Worm (Caenorhabditis elegans) whole organism, late embryonic: ENCODE data around the gene lys-3.

Experiments
- F13H6.1 ChIP-seq: sonication (generic microtip); optimal IDR thresholded peaks from 2 replicates; lab custom pipeline; 2016; ENCODE audit warnings: missing genetic modification characterization, missing compliant biosample characterization
- ama-1 ChIP-seq: fragments of 150-350 bp; optimal IDR thresholded peaks from 2 replicates; lab custom pipeline; 2014
- ceh-19 ChIP-seq: fragments of 200-800 bp; sonication (Bioruptor generic); optimal IDR thresholded peaks from 2 replicates; lab custom pipeline; 2018; ENCODE audit warnings: mild to moderate bottlenecking, missing genetic modification characterization, missing compliant biosample characterization
- ceh-9 ChIP-seq: sonication (generic microtip); optimal IDR thresholded peaks from 2 replicates; lab custom pipeline; 2016; ENCODE audit warnings: mild to moderate bottlenecking, missing genetic modification characterization, inconsistent platforms, missing compliant biosample characterization
- dve-1 ChIP-seq: sonication (generic microtip); optimal IDR thresholded peaks from 2 replicates; lab custom pipeline; 2017; ENCODE audit warnings: antibody characterized with exemption, mild to moderate bottlenecking, missing genetic modification characterization, missing compliant biosample characterization
- fkh-10 ChIP-seq: fragments of 150-350 bp; optimal IDR thresholded peaks from 2 replicates; lab custom pipeline; 2014; ENCODE audit warnings: missing biosample characterization, missing genetic modification reagents, missing genetic modification characterization
- lim-6 ChIP-seq: sonication (generic microtip); optimal IDR thresholded peaks from 2 replicates; lab custom pipeline; 2016; ENCODE audit warnings: missing genetic modification characterization, missing compliant biosample characterization
- pax-1 ChIP-seq: fragments of 150-350 bp; optimal IDR thresholded peaks from 2 replicates; lab custom pipeline; 2014; ENCODE audit warnings: missing biosample characterization, missing genetic modification characterization
- pha-4 ChIP-seq: fragments of 150-350 bp; optimal IDR thresholded peaks from 2 replicates; lab custom pipeline; 2018; ENCODE audit warnings: missing biosample characterization, missing genetic modification reagents, missing genetic modification characterization
- pqm-1 ChIP-seq: sonication (generic microtip); optimal IDR thresholded peaks from 2 replicates; lab custom pipeline; 2016; ENCODE audit warnings: missing genetic modification characterization, missing compliant biosample characterization
- sox-2 ChIP-seq: fragments of 200-800 bp; sonication (Bioruptor generic); IDR thresholded peaks from 2 replicates; pipeline ENCODE4 v1.3.6; 2022; ENCODE audit warnings: missing genetic modification reagents, missing genetic modification characterization, missing compliant biosample characterization
- sox-4 ChIP-seq: sonication (generic microtip); optimal IDR thresholded peaks from 2 replicates; lab custom pipeline; 2017; ENCODE audit warnings: mild to moderate bottlenecking, missing genetic modification characterization, inconsistent platforms, missing compliant biosample characterization
- syd-9 ChIP-seq: sonication (generic microtip); optimal IDR thresholded peaks from 2 replicates; lab custom pipeline; 2016; ENCODE audit warnings: mild to moderate bottlenecking, missing genetic modification characterization, moderate library complexity, missing compliant biosample characterization
- unc-42 ChIP-seq: sonication (generic microtip); optimal IDR thresholded peaks from 2 replicates; lab custom pipeline; 2016; ENCODE audit warnings: missing genotype, missing genetic modification characterization, missing compliant biosample characterization

DNA sequence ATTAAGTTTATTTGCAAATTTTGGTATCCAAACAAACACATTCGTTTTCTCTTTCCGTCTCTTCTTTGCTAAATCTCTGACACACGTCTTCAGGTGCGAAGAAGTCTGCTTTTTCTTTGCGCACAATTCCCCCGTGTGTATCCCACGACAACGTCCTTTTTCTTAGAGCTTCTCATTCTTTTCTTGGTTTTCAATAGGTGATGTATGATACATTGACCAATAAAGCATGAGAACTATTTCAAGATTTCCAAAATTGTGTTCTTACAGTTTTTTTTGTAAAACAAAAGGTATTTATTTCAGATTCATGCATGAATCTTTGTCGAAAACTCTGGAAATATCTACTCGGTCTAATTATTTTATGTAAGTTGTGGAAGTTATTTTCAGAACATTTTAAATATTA is 6.4 kb upstream of the lys-3 start, which contains the start of gene B0024.15:
- TF ChIP-seq ceh-9 (tag; lab: Kevin White, UChicago), result no peak
- no peak for TF ChIP-seq pax-1 (tag; lab: Kevin White, UChicago)
- no peak for TF ChIP-seq pha-4 (tag; lab: Kevin White, UChicago)
- TF ChIP-seq lim-6, result no peak
- TF ChIP-seq syd-9 (tag; lab: Kevin White, UChicago), result no peak
- TF ChIP-seq fkh-10, result no peak
- no peak for TF ChIP-seq pqm-1 (tag; lab: Kevin White, UChicago)
- TF ChIP-seq sox-4 (tag; lab: Kevin White, UChicago), result no peak
- no peak for TF ChIP-seq dve-1 (tag; lab: Kevin White, UChicago)
- TF ChIP-seq sox-2 (GFP tag; lab: Robert Waterston, UW), result no peak
- TF ChIP-seq ama-1 (lab: Kevin White, UChicago), result no peak
- no peak for TF ChIP-seq ceh-19
- no peak for TF ChIP-seq unc-42 (tag; lab: Kevin White, UChicago)
- no peak for TF ChIP-seq F13H6.1 (tag; lab: Kevin White, UChicago)
